Fruit fly (Drosophila melanogaster): ENCODE data around the gene CG45413.

CG45413 gene

DNA sequence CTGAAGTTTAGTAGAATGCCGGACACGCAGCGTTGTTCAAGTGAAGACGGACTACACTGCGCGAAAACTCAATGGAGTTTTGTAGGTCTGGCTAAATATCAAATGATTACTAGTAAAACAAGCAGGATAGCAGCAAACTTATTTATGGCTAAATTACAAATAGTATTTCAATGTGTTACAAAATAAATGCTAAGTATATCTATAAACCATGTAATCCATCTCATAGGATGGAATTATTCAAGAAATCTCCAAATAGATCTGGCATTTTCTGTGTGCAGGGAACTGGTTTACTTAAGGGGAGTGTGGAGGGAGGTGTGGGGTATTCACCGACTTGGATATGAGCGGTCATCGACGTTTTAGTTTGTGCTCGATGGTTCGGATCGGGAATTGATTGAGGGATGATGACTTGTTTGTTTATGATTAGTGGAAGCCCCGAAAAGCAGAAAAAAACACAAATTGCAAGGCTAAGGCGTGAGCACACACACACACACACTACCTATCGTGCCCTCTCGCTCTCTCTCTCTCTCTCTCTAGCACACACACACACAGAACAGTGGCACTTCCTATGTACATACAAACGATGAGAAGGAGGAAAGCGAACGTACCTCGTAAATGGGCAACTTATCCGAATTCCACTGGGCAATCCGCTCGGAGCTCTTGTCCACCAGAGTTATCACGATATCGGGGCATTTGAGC lies 32.2 kb upstream of the CG45413 start (continued):
- peak; percentile 47; the same call in 1 of the 3 replicates for TF ChIP-seq CG34422 (GFP tag; IDR thresholded peaks at IDR 0.05)
- TF ChIP-seq p53 (GFP tag; optimal IDR thresholded peaks at IDR 0.05): peak; percentile 35
- no peak for TF ChIP-seq Elba2 (GFP tag; optimal IDR thresholded peaks at IDR 0.05)
- TF ChIP-seq grn (GFP tag; optimal IDR thresholded peaks at IDR 0.05): peak; percentile 47
- peak; percentile 66 for TF ChIP-seq kay (GFP tag; optimal IDR thresholded peaks at IDR 0.05)
- TF ChIP-seq hth (optimal IDR thresholded peaks at IDR 0.05): no peak
- peak; percentile 34 for TF ChIP-seq zen (tag; optimal IDR thresholded peaks at IDR 0.05)
- TF ChIP-seq Lhr (GFP tag; optimal IDR thresholded peaks at IDR 0.05): peak; percentile 63
- TF ChIP-seq Hmx (GFP tag; optimal IDR thresholded peaks at IDR 0.05): peak; percentile 43
- TF ChIP-seq sqz (GFP tag; optimal IDR thresholded peaks at IDR 0.05): peak; percentile 30
- no peak; the same call in 1 of the 2 replicates for TF ChIP-seq Ravus (GFP tag; IDR thresholded peaks at IDR 0.05)
- peak; percentile 64 for TF ChIP-seq Lim3 (GFP tag; IDR thresholded peaks at IDR 0.05)
- peak; percentile 13 for TF ChIP-seq CG31388 (GFP tag; optimal IDR thresholded peaks at IDR 0.05)
- no peak for TF ChIP-seq CG9797 (GFP tag; optimal IDR thresholded peaks at IDR 0.05)

- TF ChIP-seq crc (GFP tag; optimal IDR thresholded peaks at IDR 0.05) (no peak), CG13296 (GFP tag; optimal IDR thresholded peaks at IDR 0.05) (no peak), CrebB (tag; optimal IDR thresholded peaks at IDR 0.05) (no peak), D19A (tag; optimal IDR thresholded peaks at IDR 0.05) (no peak), sens (GFP tag) (peak; percentile 68), CG10543 (GFP tag; optimal IDR thresholded peaks at IDR 0.05) (peak; percentile 4), Ssrp (tag; optimal IDR thresholded peaks at IDR 0.05) (no peak), CHES-1-like (GFP tag; optimal IDR thresholded peaks at IDR 0.05) (no peak), CG4617 (GFP tag; optimal IDR thresholded peaks at IDR 0.05; ENCODE audit: borderline replicate concordance) (no peak), CG12744 (GFP tag; optimal IDR thresholded peaks at IDR 0.05) (no peak), Ets97D (GFP tag; optimal IDR thresholded peaks at IDR 0.05) (no peak), chinmo (GFP tag; IDR thresholded peaks at IDR 0.05; ENCODE audit: partially characterized antibody) (peak; percentile 85; the same call in 1 of the 4 replicates), CG11456 (GFP tag; IDR thresholded peaks at IDR 0.05) (no peak), CG4854 (GFP tag; optimal IDR thresholded peaks at IDR 0.05) (no peak), CG1529 (GFP tag; optimal IDR thresholded peaks at IDR 0.05) (no peak), GATAe (GFP tag; conservative IDR thresholded peaks at IDR 0.05) (peak; percentile 67), CG34376 (GFP tag; optimal IDR thresholded peaks at IDR 0.05) (peak; percentile 2), dan (GFP tag; IDR thresholded peaks at IDR 0.05) (no peak), Dp (GFP tag; optimal IDR thresholded peaks at IDR 0.05) (no peak), exex (tag; optimal IDR thresholded peaks at IDR 0.05) (peak; percentile 83), cato (GFP tag; optimal IDR thresholded peaks at IDR 0.05; ENCODE audit: borderline replicate concordance) (no peak), CG11695 (GFP tag; IDR thresholded peaks at IDR 0.05) (no peak), CG8388 (GFP tag; optimal IDR thresholded peaks at IDR 0.05) (no peak), sens-2 (GFP tag; IDR thresholded peaks at IDR 0.05) (no peak), vvl (GFP tag; IDR thresholded peaks at IDR 0.05) (no peak), ash1 (GFP tag; optimal IDR thresholded peaks at IDR 0.05) (no peak), CG10267 (tag; optimal IDR thresholded peaks at IDR 0.05) (no peak), Hmx (GFP tag; optimal IDR thresholded peaks at IDR 0.05) (no peak), MBD-R2 (GFP tag; IDR thresholded peaks at IDR 0.05) (no peak), aop (GFP tag; IDR thresholded peaks at IDR 0.05) (peak; percentile 43; the same call in 1 of the 2 replicates), CG32532 (GFP tag; IDR thresholded peaks at IDR 0.05) (no peak), ranshi (GFP tag; IDR thresholded peaks at IDR 0.05) (no peak), CG8478 (optimal IDR thresholded peaks at IDR 0.05) (no peak), ac (GFP tag; optimal IDR thresholded peaks at IDR 0.05) (no peak), CG17912 (GFP tag; optimal IDR thresholded peaks at IDR 0.05) (peak; percentile 26), CG8944 (GFP tag; optimal IDR thresholded peaks at IDR 0.05) (no peak), CG7928 (GFP tag; optimal IDR thresholded peaks at IDR 0.05) (no peak)
These were observed 31.4 kb upstream of the CG45413 start for dm6 chr3L:6963175-6963574.

Data from whole organism, embryonic.